Fruit fly (Drosophila melanogaster) whole organism, embryonic: ENCODE measurements around the gene LPCAT.

Experiments used
- Atf3 ChIP-seq: fragments of 200-800 bp; sonication (Bioruptor generic); optimal IDR thresholded peaks from 3 replicates; lab custom pipeline; 2016; ENCODE audit warnings: missing biosample characterization, missing genetic modification characterization
- Bgb ChIP-seq: fragments of 200-800 bp; sonication (Bioruptor generic); IDR thresholded peaks from 2 replicates; pipeline ENCODE4 v1.3.6; 2022; ENCODE audit warnings: missing biosample characterization, missing genetic modification characterization; ENCODE audit not compliant: partially characterized antibody
- Blimp-1 ChIP-seq: fragments of 200-800 bp; sonication (Bioruptor generic); optimal IDR thresholded peaks from 3 replicates; lab custom pipeline; 2018; ENCODE audit warnings: missing biosample characterization, missing genetic modification characterization, mild to moderate bottlenecking, moderate library complexity, missing genetic modification reagents
- BtbVII ChIP-seq: fragments of 200-800 bp; sonication (Bioruptor generic); optimal IDR thresholded peaks from 3 replicates; lab custom pipeline; 2017; ENCODE audit warnings: missing biosample characterization, mild to moderate bottlenecking, missing genetic modification characterization
- CG11696 ChIP-seq: fragments of 200-800 bp; sonication (Bioruptor generic); IDR thresholded peaks from 2 replicates; pipeline ENCODE4 v1.3.6; 2022; ENCODE audit warnings: missing biosample characterization, missing genetic modification characterization
- CG12155 ChIP-seq: fragments of 200-800 bp; sonication (Bioruptor generic); optimal IDR thresholded peaks from 3 replicates; lab custom pipeline; 2016; ENCODE audit warnings: missing biosample characterization, missing genetic modification characterization
- CG12744 ChIP-seq: fragments of 200-800 bp; sonication (Bioruptor generic); optimal IDR thresholded peaks from 2 replicates; lab custom pipeline; 2016; ENCODE audit warnings: missing biosample characterization, missing genetic modification characterization
- CG14050 ChIP-seq: fragments of 200-800 bp; sonication (Bioruptor generic); IDR thresholded peaks from 3 replicates; pipeline ENCODE4 v1.3.6; 2022; ENCODE audit warnings: missing biosample characterization, missing genetic modification characterization
- CG14710 ChIP-seq: fragments of 200-800 bp; sonication (Bioruptor generic); optimal IDR thresholded peaks from 3 replicates; lab custom pipeline; 2019; ENCODE audit warnings: missing biosample characterization, mild to moderate bottlenecking, missing genetic modification characterization, moderate library complexity
- CG15479 ChIP-seq: fragments of 200-800 bp; sonication (Bioruptor generic); optimal IDR thresholded peaks from 3 replicates; lab custom pipeline; 2019; ENCODE audit warnings: missing biosample characterization, mild to moderate bottlenecking, missing genetic modification characterization, moderate library complexity
- CG15696 ChIP-seq: fragments of 200-800 bp; sonication (Bioruptor generic); optimal IDR thresholded peaks from 2 replicates; lab custom pipeline; 2019; ENCODE audit warnings: missing biosample characterization, mild to moderate bottlenecking, missing genetic modification characterization, moderate library complexity
- CG17186 ChIP-seq: fragments of 200-800 bp; sonication (Bioruptor generic); optimal IDR thresholded peaks from 3 replicates; lab custom pipeline; 2017; ENCODE audit warnings: missing biosample characterization, missing genetic modification reagents, missing genetic modification characterization
- CG17361 ChIP-seq: fragments of 200-800 bp; sonication (Bioruptor generic); IDR thresholded peaks from 3 replicates; pipeline ENCODE4 v1.3.6; 2022; ENCODE audit warnings: missing biosample characterization, missing genetic modification characterization
- CG4730 ChIP-seq: fragments of 200-800 bp; sonication (Bioruptor generic); IDR thresholded peaks from 2 replicates; pipeline ENCODE4 v1.3.6; 2022; ENCODE audit warnings: missing biosample characterization, missing genetic modification characterization
- CG6813 ChIP-seq: fragments of 200-800 bp; sonication (Bioruptor generic); optimal IDR thresholded peaks from 2 replicates; lab custom pipeline; 2017; ENCODE audit warnings: missing biosample characterization, missing genetic modification characterization, mild to moderate bottlenecking, moderate library complexity, missing genetic modification reagents
- CG7839 ChIP-seq: fragments of 200-800 bp; sonication (Bioruptor generic); optimal IDR thresholded peaks from 3 replicates; lab custom pipeline; 2018; ENCODE audit warnings: missing biosample characterization, mild to moderate bottlenecking, missing genetic modification characterization, moderate library complexity
- CG8089 ChIP-seq: fragments of 200-800 bp; sonication (Bioruptor generic); optimal IDR thresholded peaks from 3 replicates; lab custom pipeline; 2016; ENCODE audit warnings: missing biosample characterization, missing genetic modification characterization
- CkIIα-i1 ChIP-seq: fragments of 200-800 bp; sonication (Bioruptor generic); IDR thresholded peaks from 2 replicates; pipeline ENCODE4 v1.3.6; 2022; ENCODE audit warnings: missing biosample characterization, missing genetic modification characterization
- CoRest ChIP-seq: fragments of 200-800 bp; sonication (Bioruptor generic); optimal IDR thresholded peaks from 3 replicates; lab custom pipeline; 2018; ENCODE audit warnings: missing biosample characterization, mild to moderate bottlenecking, missing genetic modification characterization, moderate library complexity
- Deaf1 ChIP-seq: fragments of 200-800 bp; optimal IDR thresholded peaks from 3 replicates; lab custom pipeline; 2019; ENCODE audit warnings: missing biosample characterization, mild to moderate bottlenecking, missing genetic modification characterization, moderate library complexity
- Dek ChIP-seq: fragments of 200-800 bp; sonication (Bioruptor generic); optimal IDR thresholded peaks from 3 replicates; lab custom pipeline; 2019; ENCODE audit warnings: missing biosample characterization, mild to moderate bottlenecking, missing genetic modification characterization, moderate library complexity
- Fer1 ChIP-seq: fragments of 200-800 bp; sonication (Bioruptor generic); optimal IDR thresholded peaks from 2 replicates; lab custom pipeline; 2017; ENCODE audit warnings: missing biosample characterization, mild to moderate bottlenecking, missing genetic modification characterization
- H2.0 ChIP-seq: fragments of 200-800 bp; sonication (Bioruptor generic); IDR thresholded peaks from 2 replicates; pipeline ENCODE4 v1.3.6; 2022; ENCODE audit warnings: missing biosample characterization, missing genetic modification characterization
- HLH54F ChIP-seq: fragments of 200-800 bp; sonication (Bioruptor generic); optimal IDR thresholded peaks from 3 replicates; lab custom pipeline; 2016; ENCODE audit warnings: missing biosample characterization, missing genetic modification characterization
- Hr39 ChIP-seq: fragments of >200 bp; optimal IDR thresholded peaks from 2 replicates; lab custom pipeline; 2017
- Jarid2 ChIP-seq: fragments of 200-800 bp; sonication (Bioruptor generic); optimal IDR thresholded peaks from 3 replicates; lab custom pipeline; 2017; ENCODE audit warnings: mild to moderate bottlenecking, missing biosample characterization, missing genetic modification reagents, missing genetic modification characterization
- Kr ChIP-seq: fragments of 200-800 bp; sonication (Bioruptor generic); optimal IDR thresholded peaks from 2 replicates; lab custom pipeline; 2017; ENCODE audit warnings: missing biosample characterization, mild to moderate bottlenecking, missing genetic modification characterization
- Med ChIP-seq: fragments of 200-800 bp; sonication (Bioruptor generic); peaks from one replicate; lab custom pipeline; 2016; ENCODE audit warnings: missing biosample characterization, missing genetic modification characterization, mild to moderate bottlenecking, inconsistent platforms, moderate library complexity
- Nf-YA ChIP-seq: fragments of 200-800 bp; sonication (Bioruptor generic); IDR thresholded peaks from 2 replicates; pipeline ENCODE4 v1.3.6; 2022; ENCODE audit warnings: missing biosample characterization, missing genetic modification characterization
- NfI ChIP-seq: fragments of 200-800 bp; sonication (Bioruptor generic); optimal IDR thresholded peaks from 3 replicates; lab custom pipeline; 2018; ENCODE audit warnings: missing biosample characterization, mild to moderate bottlenecking, missing genetic modification characterization, moderate library complexity
- Ravus ChIP-seq: fragments of 200-800 bp; sonication (Bioruptor generic); IDR thresholded peaks from 2 replicates; pipeline ENCODE4 v1.3.6; 2022; ENCODE audit warnings: missing biosample characterization, missing genetic modification characterization
- Vsx1 ChIP-seq: fragments of 200-800 bp; sonication (Bioruptor generic); optimal IDR thresholded peaks from 2 replicates; lab custom pipeline; 2017; ENCODE audit warnings: missing biosample characterization, mild to moderate bottlenecking, missing genetic modification characterization, missing genetic modification reagents
- ato ChIP-seq: fragments of 200-800 bp; sonication (Bioruptor generic); IDR thresholded peaks from 2 replicates; pipeline ENCODE4 v1.3.6; 2022; ENCODE audit warnings: missing biosample characterization, missing genetic modification characterization; ENCODE audit not compliant: partially characterized antibody
- bab2 ChIP-seq: fragments of 200-800 bp; sonication (Bioruptor generic); optimal IDR thresholded peaks from 2 replicates; lab custom pipeline; 2016; ENCODE audit warnings: missing biosample characterization, missing genetic modification characterization
- bbx ChIP-seq: fragments of 200-800 bp; sonication (Bioruptor generic); IDR thresholded peaks from 2 replicates; pipeline ENCODE4 v1.3.6; 2022; ENCODE audit warnings: missing biosample characterization, missing genetic modification characterization; ENCODE audit not compliant: partially characterized antibody
- bsh ChIP-seq, 2 experiments: fragments of 200-800 bp; sonication (Bioruptor generic); optimal IDR thresholded peaks; 2 replicates each; lab custom pipeline; 2017 to 2018; ENCODE audit warnings: mild to moderate bottlenecking in 2 of 2, missing biosample characterization in 2 of 2, missing genetic modification characterization in 2 of 2, moderate library complexity in 1 of 2
- caup ChIP-seq: fragments of 200-800 bp; sonication (Bioruptor generic); optimal IDR thresholded peaks from 3 replicates; lab custom pipeline; 2017; ENCODE audit warnings: missing biosample characterization, mild to moderate bottlenecking, missing genetic modification characterization, moderate library complexity; ENCODE audit not compliant: severe bottlenecking
- ci ChIP-seq: fragments of 200-800 bp; sonication (Bioruptor generic); IDR thresholded peaks from 3 replicates; pipeline ENCODE4 v1.3.6; 2022; ENCODE audit warnings: missing biosample characterization, missing genetic modification characterization
- disco-r ChIP-seq: fragments of 200-800 bp; sonication (Bioruptor generic); optimal IDR thresholded peaks from 2 replicates; lab custom pipeline; 2016; ENCODE audit warnings: missing biosample characterization, missing genetic modification characterization
- gfzf ChIP-seq: fragments of 200-800 bp; sonication (Bioruptor generic); optimal IDR thresholded peaks from 2 replicates; lab custom pipeline; 2016; ENCODE audit warnings: missing biosample characterization, mild to moderate bottlenecking, missing genetic modification characterization, moderate library complexity
- grn ChIP-seq: fragments of 200-800 bp; sonication (Bioruptor generic); optimal IDR thresholded peaks from 3 replicates; lab custom pipeline; 2017; ENCODE audit warnings: missing biosample characterization, missing genetic modification characterization
- her ChIP-seq: fragments of 200-800 bp; sonication (Bioruptor generic); optimal IDR thresholded peaks from 2 replicates; lab custom pipeline; 2016; ENCODE audit warnings: missing biosample characterization, missing genetic modification characterization
- jing ChIP-seq: fragments of 200-800 bp; sonication (Bioruptor generic); optimal IDR thresholded peaks from 2 replicates; lab custom pipeline; 2018; ENCODE audit warnings: missing biosample characterization, mild to moderate bottlenecking, missing genetic modification characterization
- salm ChIP-seq: fragments of 200-800 bp; sonication (Bioruptor generic); optimal IDR thresholded peaks from 2 replicates; lab custom pipeline; 2018; ENCODE audit warnings: missing biosample characterization, mild to moderate bottlenecking, missing genetic modification characterization
- sima ChIP-seq: fragments of 200-800 bp; sonication (Bioruptor generic); optimal IDR thresholded peaks from 2 replicates; lab custom pipeline; 2016; ENCODE audit warnings: missing biosample characterization, missing genetic modification characterization
- slbo ChIP-seq: fragments of 200-800 bp; sonication (Bioruptor generic); IDR thresholded peaks from 2 replicates; pipeline ENCODE4 v1.3.6; 2022; ENCODE audit warnings: missing biosample characterization, missing genetic modification characterization
- sob ChIP-seq: fragments of 200-800 bp; sonication (Bioruptor generic); IDR thresholded peaks from 2 replicates; pipeline ENCODE4 v1.3.6; 2022; ENCODE audit warnings: missing biosample characterization, missing genetic modification characterization
- ssp ChIP-seq: fragments of 200-800 bp; sonication (Bioruptor generic); IDR thresholded peaks from 2 replicates; pipeline ENCODE4 v1.3.6; 2022; ENCODE audit warnings: missing biosample characterization, missing genetic modification characterization
- tx ChIP-seq: fragments of 200-800 bp; sonication (Bioruptor generic); optimal IDR thresholded peaks from 2 replicates; lab custom pipeline; 2016; ENCODE audit warnings: missing biosample characterization, missing genetic modification characterization
- z ChIP-seq: fragments of 200-800 bp; sonication (Bioruptor generic); IDR thresholded peaks from 3 replicates; pipeline ENCODE4 v1.3.6; 2022; ENCODE audit warnings: missing biosample characterization, missing genetic modification characterization
- zfh1 ChIP-seq: fragments of 200-800 bp; sonication (Bioruptor generic); IDR thresholded peaks from 3 replicates; pipeline ENCODE4 v1.3.6; 2022; ENCODE audit warnings: missing biosample characterization, missing genetic modification characterization

Gene LPCAT

DNA sequence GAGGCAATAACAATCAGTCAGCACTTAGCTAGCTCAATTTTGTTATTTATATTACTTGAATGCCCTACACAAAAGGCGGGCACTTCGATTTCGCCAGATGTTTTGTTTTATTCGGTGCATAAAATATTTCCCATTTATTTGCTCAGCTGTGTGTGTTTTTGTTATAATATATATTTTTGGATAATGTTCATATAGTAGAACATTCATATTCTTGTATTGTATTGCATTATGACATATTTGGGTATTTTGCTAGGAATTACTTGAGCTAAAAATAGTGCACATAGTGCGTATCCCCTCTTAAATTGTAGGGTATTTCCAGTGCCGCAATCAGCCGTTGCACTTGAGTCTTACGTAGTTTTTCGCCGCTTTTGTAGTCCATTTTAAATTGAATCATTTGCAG is 10.1 kb upstream of the LPCAT start (continued):
- TF ChIP-seq NfI, result peak; percentile 34
- TF ChIP-seq Bgb, result no peak
- no peak for TF ChIP-seq zfh1
- TF ChIP-seq CG17186, result no peak
- TF ChIP-seq Jarid2 (GFP tag; lab: Kevin White, UChicago), result no peak
- TF ChIP-seq ssp, result no peak
- no peak for TF ChIP-seq CG4730 (GFP tag; lab: Robert Waterston, UW)
- TF ChIP-seq Nf-YA (GFP tag; lab: Robert Waterston, UW), result no peak
- TF ChIP-seq CG14710 (tag; lab: Kevin White, UChicago), result no peak
- peak; percentile 62 for TF ChIP-seq CG17361 (GFP tag; lab: Robert Waterston, UW)
- TF ChIP-seq CG12744 (GFP tag; lab: Kevin White, UChicago), result no peak
- TF ChIP-seq caup, result peak; percentile 38
- TF ChIP-seq CG11696, result no peak
- no peak for TF ChIP-seq disco-r
- TF ChIP-seq HLH54F, result no peak
- peak; percentile 28 for TF ChIP-seq Vsx1 (GFP tag; lab: Kevin White, UChicago)
- TF ChIP-seq Hr39 (lab: Kevin White, UChicago), result no peak
- TF ChIP-seq Kr (GFP tag; lab: Kevin White, UChicago), result no peak
- TF ChIP-seq CG15696 (tag; lab: Kevin White, UChicago), result no peak
- TF ChIP-seq bab2 (GFP tag; lab: Kevin White, UChicago), result peak; percentile 7
- peak; percentile 43 for TF ChIP-seq Blimp-1 (GFP tag; lab: Kevin White, UChicago)
- TF ChIP-seq ci, result no peak
- TF ChIP-seq gfzf, result no peak
- TF ChIP-seq grn (GFP tag; lab: Kevin White, UChicago), result no peak
- TF ChIP-seq her (GFP tag; lab: Kevin White, UChicago), result no peak
- no peak for TF ChIP-seq Ravus (GFP tag; lab: Robert Waterston, UW)
- peak; percentile 63 for TF ChIP-seq Fer1 (GFP tag; lab: Kevin White, UChicago)
- TF ChIP-seq bbx (GFP tag; lab: Robert Waterston, UW), result no peak
- TF ChIP-seq CG8089 (GFP tag; lab: Kevin White, UChicago), result no peak
- no peak for TF ChIP-seq CG12155 (GFP tag; lab: Kevin White, UChicago)
- peak in 1 of 2 experiments; percentile 48 for TF ChIP-seq bsh (GFP tag; optimal IDR thresholded peaks at IDR 0.05; lab: Kevin White, UChicago)
- no peak for TF ChIP-seq jing
- peak; percentile 3 for TF ChIP-seq Deaf1 (tag; lab: Kevin White, UChicago)
- TF ChIP-seq H2.0 (GFP tag; lab: Robert Waterston, UW), result peak; percentile 32; the same call in 1 of the 2 replicates
- TF ChIP-seq tx (GFP tag; lab: Kevin White, UChicago), result no peak
- TF ChIP-seq sima (GFP tag; lab: Kevin White, UChicago), result no peak
- TF ChIP-seq Dek (tag; lab: Kevin White, UChicago), result peak; percentile 28
- TF ChIP-seq CG15479 (GFP tag; lab: Kevin White, UChicago), result no peak
- peak; percentile 33; the same call in 1 of the 2 replicates for TF ChIP-seq slbo
- TF ChIP-seq Med, result peak; percentile 25
- TF ChIP-seq BtbVII (GFP tag; lab: Kevin White, UChicago), result no peak
- peak; percentile 65 for TF ChIP-seq CoRest (tag; lab: Kevin White, UChicago)
- no peak for TF ChIP-seq CkIIα-i1 (GFP tag; lab: Robert Waterston, UW)
- TF ChIP-seq CG7839 (tag; lab: Kevin White, UChicago), result peak; percentile 65
- no peak for TF ChIP-seq salm (tag; lab: Kevin White, UChicago)
- TF ChIP-seq sob (GFP tag; lab: Robert Waterston, UW), result peak; percentile 20; the same call in 1 of the 2 replicates
- no peak for TF ChIP-seq Atf3 (GFP tag; lab: Kevin White, UChicago)
- TF ChIP-seq CG14050, result 0 out of 3 replicates have a peak, but pooled peaks have one; percentile 9
- no peak for TF ChIP-seq z (GFP tag; lab: Robert Waterston, UW)
- TF ChIP-seq CG6813 (GFP tag; lab: Kevin White, UChicago), result peak; percentile 7
- no peak for TF ChIP-seq ato (GFP tag; lab: Robert Waterston, UW)
